Worm (Caenorhabditis elegans): Measurements from ENCODE around the gene nhr-78.

The nhr-78 gene

ce11 chrIV:4236025-4236407 lies 41.7 kb downstream of the nhr-78 start:
- TF ChIP-seq nhr-11 (tag; optimal IDR thresholded peaks at IDR 0.05) (no peak), ceh-16 (tag; optimal IDR thresholded peaks at IDR 0.05) (no peak), ztf-1 (GFP tag; conservative IDR thresholded peaks at IDR 0.05) (no peak), ama-1 (optimal IDR thresholded peaks at IDR 0.05) (no peak), gmeb-1 (tag; optimal IDR thresholded peaks at IDR 0.05) (no peak), alr-1 (tag; optimal IDR thresholded peaks at IDR 0.05) (no peak), peb-1 (tag; optimal IDR thresholded peaks at IDR 0.05) (no peak), lin-39 (tag; optimal IDR thresholded peaks at IDR 0.05) (no peak), unc-55 (GFP tag; optimal IDR thresholded peaks at IDR 0.05) (no peak), nhr-25 (tag; optimal IDR thresholded peaks at IDR 0.05) (no peak), lin-11 (tag; optimal IDR thresholded peaks at IDR 0.05) (no peak), zag-1 (tag; optimal IDR thresholded peaks at IDR 0.05) (no peak), nhr-237 (tag; optimal IDR thresholded peaks at IDR 0.05) (no peak)

ce11 chrIV:4235315-4236024 lies 42.2 kb downstream of the nhr-78 start, which contains the start of the genes zipt-2.2 and dpy-13:
TSS of gene zipt-2.2 (minus strand) at chrIV:4235365.
TSS of gene dpy-13 (plus strand) at chrIV:4235614.
- TF ChIP-seq egl-27 (tag; optimal IDR thresholded peaks at IDR 0.05) (no peak), nhr-21 (tag; optimal IDR thresholded peaks at IDR 0.05) (peak; percentile 42), mab-5 (tag; optimal IDR thresholded peaks at IDR 0.05) (no peak), sem-4 (tag; optimal IDR thresholded peaks at IDR 0.05) (no peak), nhr-6 (tag; optimal IDR thresholded peaks at IDR 0.05) (no peak), ama-1 (optimal IDR thresholded peaks at IDR 0.05) (peak; percentile 87)

ce11 chrIV:4227917-4228316 lies 49.8 kb downstream of the nhr-78 start, which contains the start of gene srbc-70:
TSS of gene srbc-70 (minus strand) at chrIV:4228017.
- TF ChIP-seq sem-4 (tag; optimal IDR thresholded peaks at IDR 0.05): no peak
- no peak for TF ChIP-seq R02D3.7 (tag; optimal IDR thresholded peaks at IDR 0.05)
- TF ChIP-seq unc-62 (GFP tag; optimal IDR thresholded peaks at IDR 0.05): no peak
- no peak for TF ChIP-seq snpc-4 (tag; optimal IDR thresholded peaks at IDR 0.05)
- TF ChIP-seq blmp-1 (tag; optimal IDR thresholded peaks at IDR 0.05; ENCODE audit: insufficient read depth): no peak
- TF ChIP-seq ztf-11 (tag; optimal IDR thresholded peaks at IDR 0.05): no peak
- no peak for TF ChIP-seq peb-1 (tag; optimal IDR thresholded peaks at IDR 0.05)
- TF ChIP-seq lsy-2 (tag; optimal IDR thresholded peaks at IDR 0.05): no peak

ce11 chrIV:4225851-4226250 lies 51.8 kb downstream of the nhr-78 start, which contains the start of gene srbc-71:
TSS of gene srbc-71 (minus strand) at chrIV:4225951.
- no peak for TF ChIP-seq mab-5 (tag; optimal IDR thresholded peaks at IDR 0.05)
- TF ChIP-seq nhr-23 (tag; optimal IDR thresholded peaks at IDR 0.05): no peak
- no peak for TF ChIP-seq elt-3 (tag; optimal IDR thresholded peaks at IDR 0.05)
- TF ChIP-seq nhr-129 (tag; optimal IDR thresholded peaks at IDR 0.05): no peak
- TF ChIP-seq dmd-4 (tag; optimal IDR thresholded peaks at IDR 0.05): no peak
- TF ChIP-seq sem-4 (tag; optimal IDR thresholded peaks at IDR 0.05): no peak
- TF ChIP-seq zag-1 (tag; optimal IDR thresholded peaks at IDR 0.05): no peak
- TF ChIP-seq nhr-11 (tag; optimal IDR thresholded peaks at IDR 0.05): no peak
- TF ChIP-seq nhr-25 (tag; optimal IDR thresholded peaks at IDR 0.05): no peak
- TF ChIP-seq peb-1 (tag; optimal IDR thresholded peaks at IDR 0.05): no peak
- no peak for TF ChIP-seq nhr-77 (tag; optimal IDR thresholded peaks at IDR 0.05)
- TF ChIP-seq unc-39 (tag; optimal IDR thresholded peaks at IDR 0.05): no peak

Data from whole organism, L2 larva.